Worm (Caenorhabditis elegans) whole organism, L1 larva: ENCODE measurements around the gene fbxa-22.

Experiments
- Y116A8C.19 ChIP-seq: sonication (generic microtip); optimal IDR thresholded peaks from 2 replicates; lab custom pipeline; 2016; ENCODE audit warnings: missing compliant biosample characterization, missing genetic modification characterization, borderline replicate concordance
- blmp-1 ChIP-seq: fragments of 150-350 bp; optimal IDR thresholded peaks from 2 replicates; lab custom pipeline; 2014; ENCODE audit warnings: missing biosample characterization, missing genetic modification characterization
- ceh-8 ChIP-seq: fragments of 200-800 bp; sonication (Bioruptor generic); optimal IDR thresholded peaks from 2 replicates; lab custom pipeline; 2018; ENCODE audit warnings: mild to moderate bottlenecking, missing genetic modification characterization, moderate library complexity, missing compliant biosample characterization
- ceh-82 ChIP-seq, 3 experiments: fragments of 150-350 bp in 1 of 3; sonication (generic microtip) in 2 of 3; optimal IDR thresholded peaks; 2 replicates each; lab custom pipeline; 2014 to 2017; ENCODE audit warnings: missing biosample characterization in 3 of 3, missing genetic modification characterization in 3 of 3
- ceh-88 ChIP-seq: fragments of 200-800 bp; sonication (Bioruptor generic); IDR thresholded peaks from 2 replicates; pipeline ENCODE4 v1.3.6; 2022; ENCODE audit warnings: missing genetic modification characterization, missing compliant biosample characterization
- ceh-90 ChIP-seq: sonication (generic microtip); optimal IDR thresholded peaks from 2 replicates; lab custom pipeline; 2016; ENCODE audit warnings: missing genetic modification characterization, missing compliant biosample characterization
- dpl-1 ChIP-seq, 3 experiments: fragments of 150-350 bp in 2 of 3; sonication (generic microtip) in 1 of 3; optimal IDR thresholded peaks; 2 replicates each; lab custom pipeline; 2014 to 2017; ENCODE audit warnings: missing biosample characterization in 3 of 3, missing genetic modification characterization in 3 of 3, missing genetic modification reagents in 3 of 3
- efl-1 ChIP-seq, 4 experiments: fragments of 150-350 bp; optimal IDR thresholded peaks in 3 of 4; peaks in 1 of 4; 1 replicate in 1 of 4; 2 replicates in 3 of 4; lab custom pipeline; 2014; ENCODE audit warnings: missing biosample characterization in 2 of 4, missing genetic modification characterization in 2 of 4, missing genetic modification reagents in 2 of 4
- egl-27 ChIP-seq, 2 experiments: fragments of 150-350 bp in 1 of 2; sonication (generic microtip); optimal IDR thresholded peaks; 3 replicates each; lab custom pipeline; 2017 to 2018; ENCODE audit warnings: missing biosample characterization in 2 of 2, missing genetic modification characterization in 2 of 2, missing genetic modification reagents in 2 of 2
- elt-2 ChIP-seq: sonication (generic microtip); optimal IDR thresholded peaks from 2 replicates; lab custom pipeline; 2016; ENCODE audit warnings: missing genetic modification characterization, mild to moderate bottlenecking, inconsistent platforms, missing compliant biosample characterization, missing genetic modification reagents
- elt-3 ChIP-seq, 6 experiments: fragments of 150-350 bp in 1 of 6; sonication (generic microtip); optimal IDR thresholded peaks; 2 replicates each; lab custom pipeline; 2017 to 2018; ENCODE audit warnings: missing biosample characterization in 6 of 6, missing genetic modification characterization in 6 of 6, inconsistent platforms in 1 of 6
- ets-5 ChIP-seq: fragments of 200-800 bp; sonication (Bioruptor generic); IDR thresholded peaks from 2 replicates; pipeline ENCODE4 v1.3.6; 2022; ENCODE audit warnings: missing genetic modification characterization, missing compliant biosample characterization
- fkh-10 ChIP-seq: sonication (generic microtip); optimal IDR thresholded peaks from 2 replicates; lab custom pipeline; 2017; ENCODE audit warnings: missing biosample characterization, missing genetic modification reagents, missing genetic modification characterization
- grh-1 ChIP-seq: fragments of 200-800 bp; sonication (Bioruptor generic); IDR thresholded peaks from 2 replicates; pipeline ENCODE4 v1.3.6; 2022; ENCODE audit warnings: missing genetic modification reagents, missing genetic modification characterization, missing compliant biosample characterization
- hlh-17 ChIP-seq: fragments of 200-800 bp; sonication (Bioruptor generic); optimal IDR thresholded peaks from 2 replicates; lab custom pipeline; 2018; ENCODE audit warnings: missing genetic modification characterization, mild to moderate bottlenecking, missing compliant biosample characterization, moderate library complexity, borderline replicate concordance
- hlh-4 ChIP-seq: sonication (generic microtip); optimal IDR thresholded peaks from 2 replicates; lab custom pipeline; 2016; ENCODE audit warnings: mild to moderate bottlenecking, missing genetic modification characterization, missing compliant biosample characterization
- hpl-2 ChIP-seq: fragments of 150-350 bp; optimal IDR thresholded peaks from 2 replicates; lab custom pipeline; 2014; ENCODE audit warnings: missing biosample characterization, missing genetic modification reagents, missing genetic modification characterization
- jun-1 ChIP-seq: fragments of 150-350 bp; optimal IDR thresholded peaks from 2 replicates; lab custom pipeline; 2014; ENCODE audit warnings: missing biosample characterization, missing genetic modification reagents, missing genetic modification characterization
- lin-15B ChIP-seq: fragments of 150-350 bp; sonication (generic microtip); optimal IDR thresholded peaks from 3 replicates; lab custom pipeline; 2014; ENCODE audit warnings: missing biosample characterization, missing genetic modification characterization
- lin-35 ChIP-seq, 2 experiments: fragments of 150-350 bp; optimal IDR thresholded peaks; 2 replicates each; lab custom pipeline; 2014; ENCODE audit warnings: missing biosample characterization in 2 of 2, missing genetic modification characterization in 2 of 2, missing genetic modification reagents in 2 of 2
- lir-3 ChIP-seq: sonication (generic microtip); optimal IDR thresholded peaks from 2 replicates; lab custom pipeline; 2016; ENCODE audit warnings: mild to moderate bottlenecking, missing genetic modification characterization, moderate library complexity, missing compliant biosample characterization; ENCODE audit not compliant: poor library complexity
- nhr-11 ChIP-seq: fragments of 150-350 bp; optimal IDR thresholded peaks from 2 replicates; lab custom pipeline; 2014; ENCODE audit warnings: missing biosample characterization, missing genetic modification characterization
- nhr-12 ChIP-seq: sonication (generic microtip); optimal IDR thresholded peaks from 2 replicates; lab custom pipeline; 2017; ENCODE audit warnings: missing biosample characterization, missing genetic modification characterization
- nhr-237 ChIP-seq: fragments of 150-350 bp; optimal IDR thresholded peaks from 2 replicates; lab custom pipeline; 2014; ENCODE audit warnings: missing biosample characterization, missing genetic modification characterization
- nhr-47 ChIP-seq: sonication (generic microtip); optimal IDR thresholded peaks from 2 replicates; lab custom pipeline; 2016; ENCODE audit warnings: mild to moderate bottlenecking, missing genetic modification characterization, moderate library complexity, missing compliant biosample characterization
- nhr-71 ChIP-seq: sonication (generic microtip); optimal IDR thresholded peaks from 2 replicates; lab custom pipeline; 2016; ENCODE audit warnings: mild to moderate bottlenecking, missing genetic modification characterization, moderate library complexity, missing compliant biosample characterization
- nhr-84 ChIP-seq: sonication (generic microtip); optimal IDR thresholded peaks from 2 replicates; lab custom pipeline; 2017; ENCODE audit warnings: missing biosample characterization, missing genetic modification characterization
- pqm-1 ChIP-seq: sonication (generic microtip); optimal IDR thresholded peaks from 3 replicates; lab custom pipeline; 2017; ENCODE audit warnings: missing biosample characterization, missing genetic modification characterization
- rnt-1 ChIP-seq: sonication (generic microtip); optimal IDR thresholded peaks from 2 replicates; lab custom pipeline; 2016; ENCODE audit warnings: mild to moderate bottlenecking, missing genetic modification characterization, moderate library complexity, missing compliant biosample characterization
- sup-37 ChIP-seq: fragments of 200-800 bp; sonication (Bioruptor generic); optimal IDR thresholded peaks from 2 replicates; lab custom pipeline; 2018; ENCODE audit warnings: mild to moderate bottlenecking, missing genetic modification characterization, missing compliant biosample characterization
- tbx-2 ChIP-seq: sonication (generic microtip); optimal IDR thresholded peaks from 2 replicates; lab custom pipeline; 2016; ENCODE audit warnings: missing genetic modification characterization, missing compliant biosample characterization
- unc-30 ChIP-seq: sonication (generic microtip); optimal IDR thresholded peaks from 2 replicates; lab custom pipeline; 2017; ENCODE audit warnings: missing biosample characterization, missing genetic modification characterization
- unc-62 ChIP-seq: fragments of 150-350 bp; optimal IDR thresholded peaks from 2 replicates; lab custom pipeline; 2014; ENCODE audit warnings: missing biosample characterization, missing genetic modification reagents, missing genetic modification characterization
- vab-15 ChIP-seq: sonication (generic microtip); optimal IDR thresholded peaks from 2 replicates; lab custom pipeline; 2017; ENCODE audit warnings: missing genotype, mild to moderate bottlenecking, missing genetic modification characterization, missing compliant biosample characterization
- xbp-1 ChIP-seq: sonication (generic microtip); optimal IDR thresholded peaks from 2 replicates; lab custom pipeline; 2016; ENCODE audit warnings: missing genetic modification characterization, missing compliant biosample characterization
- zag-1 ChIP-seq: fragments of 150-350 bp; optimal IDR thresholded peaks from 2 replicates; lab custom pipeline; 2014; ENCODE audit warnings: missing biosample characterization, missing genetic modification characterization

The fbxa-22 gene

DNA sequence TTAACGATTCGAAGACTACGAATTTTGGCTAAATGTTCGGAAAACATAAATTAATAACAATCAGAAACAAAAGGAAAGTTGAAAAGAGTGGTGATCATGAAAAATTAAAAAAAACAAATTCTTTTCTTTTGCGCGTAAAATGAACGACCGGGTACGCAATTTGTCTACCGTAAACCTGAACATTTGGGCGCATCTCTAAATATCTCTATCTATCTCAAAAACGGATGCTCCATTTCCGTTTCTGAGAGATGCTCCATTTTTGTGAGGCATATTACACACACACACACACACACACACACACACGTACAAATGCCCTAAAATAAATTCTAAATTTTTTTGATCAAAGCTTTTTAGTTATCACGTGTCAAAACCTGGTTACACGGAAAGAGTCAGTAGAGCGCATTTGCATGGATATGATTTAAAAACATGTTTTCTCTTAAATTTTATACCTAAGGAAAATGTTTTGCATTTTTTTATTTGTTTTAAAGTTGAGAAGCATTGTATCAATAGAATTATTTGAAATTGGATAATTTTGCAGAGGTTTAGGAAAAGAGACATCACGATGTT is 49.6 kb upstream of the fbxa-22 start (continued):
- TF ChIP-seq elt-3 (tag; optimal IDR thresholded peaks at IDR 0.05; lab: Kevin White, UChicago): no peak
- no peak for TF ChIP-seq nhr-84 (tag; lab: Kevin White, UChicago)
- no peak for TF ChIP-seq ceh-82 (tag; optimal IDR thresholded peaks at IDR 0.05; lab: Kevin White, UChicago)
- no peak for TF ChIP-seq fkh-10 (GFP tag; lab: Kevin White, UChicago)
- no peak for TF ChIP-seq lir-3
- no peak for TF ChIP-seq tbx-2 (tag; lab: Kevin White, UChicago)
- TF ChIP-seq nhr-11: no peak
- no peak for TF ChIP-seq egl-27 (tag; optimal IDR thresholded peaks at IDR 0.05; lab: Kevin White, UChicago)
- no peak for TF ChIP-seq rnt-1
- no peak for TF ChIP-seq hpl-2
- no peak for TF ChIP-seq elt-2 (tag; lab: Kevin White, UChicago)
- no peak for TF ChIP-seq grh-1 (GFP tag; lab: Robert Waterston, UW)
- no peak for TF ChIP-seq lin-15B (tag; lab: Kevin White, UChicago)
- no peak for TF ChIP-seq unc-30
- no peak for TF ChIP-seq hlh-4
- no peak for TF ChIP-seq ceh-88 (GFP tag; lab: Robert Waterston, UW)
- TF ChIP-seq vab-15 (tag; lab: Kevin White, UChicago): no peak
- no peak for TF ChIP-seq ceh-90 (tag; lab: Kevin White, UChicago)
- TF ChIP-seq Y116A8C.19 (tag; lab: Kevin White, UChicago): no peak
- no peak for TF ChIP-seq nhr-237
- no peak for TF ChIP-seq xbp-1
- peak; percentile 37 for TF ChIP-seq nhr-71 (tag; lab: Kevin White, UChicago)
- TF ChIP-seq hlh-17: no peak

DNA sequence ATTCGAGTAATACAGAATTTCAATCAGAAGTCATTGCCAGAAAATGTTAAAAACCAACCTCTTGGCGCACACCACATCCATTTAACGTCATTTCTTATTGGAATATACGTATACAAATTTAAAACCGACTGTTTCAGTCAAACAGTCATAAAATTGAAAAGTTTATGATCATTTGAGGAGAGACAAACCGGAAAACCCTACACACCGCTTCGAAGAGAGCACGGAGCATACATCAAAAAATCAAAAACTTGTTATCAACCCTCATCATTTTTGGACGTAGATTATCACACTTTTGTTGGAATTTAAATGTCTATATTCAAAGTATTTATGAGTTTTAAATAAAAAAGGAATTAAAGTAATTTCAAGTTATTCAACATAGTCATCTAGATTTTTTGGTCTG is 47.7 kb upstream of the fbxa-22 start, which contains the start of gene T24C4.10:
Gene T24C4.10 (minus strand): TSS at position 230 of the 400 bp plus-strand sequence.
- TF ChIP-seq ceh-8 (GFP tag; lab: Kevin White, UChicago) (no peak), nhr-47 (tag; lab: Kevin White, UChicago) (no peak), lin-35 (GFP tag; optimal IDR thresholded peaks at IDR 0.05; lab: Kevin White, UChicago) (peak in 1 of 2 experiments; percentile 10), unc-62 (GFP tag; lab: Kevin White, UChicago) (no peak), nhr-12 (no peak), zag-1 (no peak)

ce11 chrIII:895525-895924 is 43.1 kb upstream of the fbxa-22 start, which contains the start of the genes ztf-18 and F23H11.2:
Gene ztf-18, minus strand, starts transcription at chrIII:895712.
Gene F23H11.2, plus strand, starts transcription at chrIII:895747.
- TF ChIP-seq dpl-1 (GFP tag; optimal IDR thresholded peaks at IDR 0.05; lab: Kevin White, UChicago): peak in 2 of 3 experiments; percentile 7 to 18
- peak; percentile 37 for TF ChIP-seq blmp-1 (tag; lab: Kevin White, UChicago)
- TF ChIP-seq jun-1 (tag; lab: Kevin White, UChicago): no peak
- TF ChIP-seq lin-35 (GFP tag; optimal IDR thresholded peaks at IDR 0.05; lab: Kevin White, UChicago): peak in 1 of 2 experiments; percentile 43
- TF ChIP-seq lin-15B (tag; lab: Kevin White, UChicago): peak; percentile 1
- no peak for TF ChIP-seq efl-1 (optimal IDR thresholded peaks at IDR 0.05; lab: Kevin White, UChicago)
- peak; percentile 10 to 71 for TF ChIP-seq efl-1 (GFP tag; optimal IDR thresholded peaks at IDR 0.05 in 1 of 2; lab: Kevin White, UChicago)

- TF ChIP-seq sup-37 (GFP tag; lab: Kevin White, UChicago) (no peak), ets-5 (GFP tag; lab: Robert Waterston, UW) (no peak), pqm-1 (tag; lab: Kevin White, UChicago) (no peak)
Measured at ce11 chrIII:896904-897303, 41.8 kb upstream of the fbxa-22 start.
